Worm (Caenorhabditis elegans) whole organism, L4 larva: ENCODE data around the gene C34D4.3.

Experiments used
- R02D3.7 ChIP-seq: fragments of 150-350 bp; sonication (generic microtip); optimal IDR thresholded peaks from 3 replicates; lab custom pipeline; 2014; ENCODE audit warnings: missing biosample characterization, missing genetic modification characterization
- ceh-28 ChIP-seq: fragments of 150-350 bp; optimal IDR thresholded peaks from 2 replicates; lab custom pipeline; 2014; ENCODE audit warnings: missing biosample characterization, missing genetic modification reagents, missing genetic modification characterization
- lsy-2 ChIP-seq, 2 experiments: fragments of 150-350 bp in 1 of 2; sonication (generic microtip) in 1 of 2; optimal IDR thresholded peaks; 2 replicates each; lab custom pipeline; 2014 to 2017; ENCODE audit warnings: missing biosample characterization in 2 of 2, missing genetic modification characterization in 2 of 2
- nhr-11 ChIP-seq: fragments of 150-350 bp; optimal IDR thresholded peaks from 2 replicates; lab custom pipeline; 2014; ENCODE audit warnings: missing biosample characterization, missing genetic modification characterization
- nhr-28 ChIP-seq: fragments of 150-350 bp; optimal IDR thresholded peaks from 2 replicates; lab custom pipeline; 2014; ENCODE audit warnings: missing biosample characterization, missing genetic modification characterization
- unc-130 ChIP-seq: sonication (generic microtip); optimal IDR thresholded peaks from 2 replicates; lab custom pipeline; 2016; ENCODE audit warnings: missing genetic modification reagents, missing genetic modification characterization, missing compliant biosample characterization
- unc-62 ChIP-seq, 3 experiments: fragments of 150-350 bp in 1 of 3; sonication (generic microtip); optimal IDR thresholded peaks in 2 of 3; peaks in 1 of 3; 1 replicate in 1 of 3; 2 replicates in 2 of 3; lab custom pipeline; 2014 to 2017; ENCODE audit warnings: missing biosample characterization in 3 of 3, missing genetic modification characterization in 3 of 3, missing genetic modification reagents in 3 of 3, missing genotype in 1 of 3

DNA sequence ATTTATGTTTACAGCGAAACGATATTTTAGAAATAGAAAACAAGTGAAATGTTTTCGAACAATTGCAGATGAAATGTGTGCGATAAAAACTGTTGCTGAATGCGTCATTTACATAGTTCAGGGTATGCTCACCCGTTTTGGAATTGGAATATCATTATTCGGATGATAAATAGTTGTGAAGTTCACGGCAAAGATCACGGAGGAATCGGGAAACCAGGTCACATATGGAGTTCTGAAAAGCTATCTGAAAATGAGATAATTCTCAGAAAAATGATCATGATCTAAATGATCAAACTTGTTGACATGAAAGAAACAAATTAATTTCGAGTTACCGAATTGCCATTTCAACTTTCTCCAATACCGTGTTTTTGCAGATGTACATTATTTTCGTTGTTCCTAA, 42.3 kb downstream of the C34D4.3 start, which contains the start of gene best-16:
- no peak for TF ChIP-seq nhr-28
- TF ChIP-seq ceh-28 = no peak
- TF ChIP-seq nhr-11 (tag; lab: Kevin White, UChicago) = no peak
- TF ChIP-seq R02D3.7 (tag; lab: Kevin White, UChicago) = no peak
- no peak for TF ChIP-seq unc-130
- TF ChIP-seq unc-62 (GFP tag; optimal IDR thresholded peaks at IDR 0.05 in 1 of 2; lab: Kevin White, UChicago) = no peak
- no peak for TF ChIP-seq unc-62 (tag; optimal IDR thresholded peaks at IDR 0.05; lab: Kevin White, UChicago)
- TF ChIP-seq lsy-2 (tag; optimal IDR thresholded peaks at IDR 0.05; lab: Kevin White, UChicago) = no peak
